Worm (Caenorhabditis elegans): ENCODE measurements around the gene ZK652.8.

- TF ChIP-seq flt-1 (GFP tag; IDR thresholded peaks at IDR 0.05) (no peak), ama-1 (optimal IDR thresholded peaks at IDR 0.05) (no peak), pes-1 (GFP tag; IDR thresholded peaks at IDR 0.05) (no peak), hmbx-1 (tag; optimal IDR thresholded peaks at IDR 0.05) (no peak), scrt-1 (GFP tag; IDR thresholded peaks at IDR 0.05) (no peak), tbx-11 (GFP tag; IDR thresholded peaks at IDR 0.05) (no peak), aly-1 (tag; optimal IDR thresholded peaks at IDR 0.05) (no peak), ets-7 (tag; optimal IDR thresholded peaks at IDR 0.05) (no peak), B0310.2 (tag; optimal IDR thresholded peaks at IDR 0.05) (no peak), ceh-36 (tag; optimal IDR thresholded peaks at IDR 0.05) (no peak), hmg-4 (GFP tag; optimal IDR thresholded peaks at IDR 0.05) (no peak), tra-4 (tag; optimal IDR thresholded peaks at IDR 0.05) (no peak), tbx-37 (GFP tag; conservative IDR thresholded peaks at IDR 0.05) (no peak)
These were observed 21.9 kb upstream of the ZK652.8 start, which contains the start of gene slc-17.3 for ce11 chrIII:7865238-7865761.

All from whole organism, early embryonic.